Fruit fly (Drosophila melanogaster) whole organism, embryonic: Measurements from ENCODE around the gene CG9886.

Experiments used
- Asciz ChIP-seq: fragments of 200-800 bp; sonication (Bioruptor generic); optimal IDR thresholded peaks from 2 replicates; lab custom pipeline; 2017; ENCODE audit warnings: missing biosample characterization, mild to moderate bottlenecking, missing genetic modification characterization, missing genetic modification reagents
- BEAF-32 ChIP-seq: fragments of 200-800 bp; sonication (Bioruptor generic); optimal IDR thresholded peaks from 3 replicates; lab custom pipeline; 2017; ENCODE audit warnings: missing biosample characterization, missing genetic modification characterization, mild to moderate bottlenecking, moderate library complexity, missing genetic modification reagents
- CG10274 ChIP-seq: fragments of 200-800 bp; sonication (Bioruptor generic); optimal IDR thresholded peaks from 3 replicates; lab custom pipeline; 2017; ENCODE audit warnings: missing biosample characterization, mild to moderate bottlenecking, missing genetic modification characterization
- CG10321 ChIP-seq: fragments of 200-800 bp; sonication (Bioruptor generic); IDR thresholded peaks from 2 replicates; pipeline ENCODE4 v1.3.6; 2022; ENCODE audit warnings: missing biosample characterization, missing genetic modification characterization
- CG11247 ChIP-seq: fragments of 200-800 bp; sonication (Bioruptor generic); IDR thresholded peaks from 2 replicates; pipeline ENCODE4 v1.3.6; 2022; ENCODE audit warnings: missing biosample characterization, missing genetic modification characterization
- CG11504 ChIP-seq: fragments of 200-800 bp; sonication (Bioruptor generic); optimal IDR thresholded peaks from 3 replicates; lab custom pipeline; 2019; ENCODE audit warnings: missing biosample characterization, mild to moderate bottlenecking, missing genetic modification characterization, moderate library complexity
- CG12104 ChIP-seq: fragments of 200-800 bp; sonication (Bioruptor generic); optimal IDR thresholded peaks from 3 replicates; lab custom pipeline; 2016; ENCODE audit warnings: missing biosample characterization, missing genetic modification characterization
- CG12236 ChIP-seq: fragments of 200-800 bp; sonication (Bioruptor generic); optimal IDR thresholded peaks from 2 replicates; lab custom pipeline; 2016; ENCODE audit warnings: missing biosample characterization, missing genetic modification characterization
- CG15601 ChIP-seq: fragments of 200-800 bp; sonication (Bioruptor generic); optimal IDR thresholded peaks from 3 replicates; lab custom pipeline; 2019; ENCODE audit warnings: missing biosample characterization, mild to moderate bottlenecking, missing genetic modification characterization, moderate library complexity
- CG17328 ChIP-seq: fragments of 200-800 bp; sonication (Bioruptor generic); IDR thresholded peaks from 2 replicates; pipeline ENCODE4 v1.3.6; 2022; ENCODE audit warnings: missing biosample characterization, missing genetic modification characterization
- CG17829 ChIP-seq: fragments of 200-800 bp; optimal IDR thresholded peaks from 2 replicates; lab custom pipeline; 2019; ENCODE audit warnings: missing biosample characterization, mild to moderate bottlenecking, missing genetic modification characterization, moderate library complexity
- CG18262 ChIP-seq: fragments of 200-800 bp; optimal IDR thresholded peaks from 3 replicates; lab custom pipeline; 2019; ENCODE audit warnings: missing biosample characterization, mild to moderate bottlenecking, missing genetic modification characterization, moderate library complexity
- CG1832 ChIP-seq: fragments of 200-800 bp; sonication (Bioruptor generic); optimal IDR thresholded peaks from 2 replicates; lab custom pipeline; 2017; ENCODE audit warnings: missing biosample characterization, mild to moderate bottlenecking, missing genetic modification characterization, inconsistent platforms
- CG18619 ChIP-seq: fragments of 200-800 bp; sonication (Bioruptor generic); optimal IDR thresholded peaks from 3 replicates; lab custom pipeline; 2017; ENCODE audit warnings: missing biosample characterization, mild to moderate bottlenecking, missing genetic modification characterization
- CG2875 ChIP-seq: fragments of 200-800 bp; sonication (Bioruptor generic); optimal IDR thresholded peaks from 2 replicates; lab custom pipeline; 2017; ENCODE audit warnings: missing biosample characterization, mild to moderate bottlenecking, missing genetic modification characterization, missing genetic modification reagents
- CG30403 ChIP-seq: fragments of 200-800 bp; sonication (Bioruptor generic); optimal IDR thresholded peaks from 3 replicates; lab custom pipeline; 2016; ENCODE audit warnings: missing biosample characterization, missing genetic modification characterization
- CG31365 ChIP-seq: fragments of 200-800 bp; sonication (Bioruptor generic); optimal IDR thresholded peaks from 2 replicates; lab custom pipeline; 2018; ENCODE audit warnings: missing biosample characterization, mild to moderate bottlenecking, missing genetic modification characterization
- CG42726 ChIP-seq: fragments of 200-800 bp; sonication (Bioruptor generic); IDR thresholded peaks from 2 replicates; pipeline ENCODE4 v1.3.6; 2022; ENCODE audit warnings: missing biosample characterization, missing genetic modification characterization; ENCODE audit not compliant: partially characterized antibody
- CG4328 ChIP-seq: fragments of 200-800 bp; sonication (Bioruptor generic); optimal IDR thresholded peaks from 3 replicates; lab custom pipeline; 2017; ENCODE audit warnings: missing biosample characterization, missing genetic modification reagents, missing genetic modification characterization
- CG6272 ChIP-seq: fragments of 200-800 bp; sonication (Bioruptor generic); IDR thresholded peaks from 2 replicates; pipeline ENCODE4 v1.3.6; 2022; ENCODE audit warnings: missing biosample characterization, missing genetic modification characterization
- CG7271 ChIP-seq: fragments of 200-800 bp; sonication (Bioruptor generic); optimal IDR thresholded peaks from 2 replicates; lab custom pipeline; 2018; ENCODE audit warnings: missing biosample characterization, mild to moderate bottlenecking, missing genetic modification characterization, moderate library complexity
- CG7987 ChIP-seq: fragments of 200-800 bp; sonication (Bioruptor generic); optimal IDR thresholded peaks from 2 replicates; lab custom pipeline; 2018; ENCODE audit warnings: missing biosample characterization, mild to moderate bottlenecking, missing genetic modification characterization, moderate library complexity
- CG9215 ChIP-seq: fragments of 200-800 bp; sonication (Bioruptor generic); IDR thresholded peaks from 2 replicates; pipeline ENCODE4 v1.3.6; 2022; ENCODE audit warnings: missing biosample characterization, missing genetic modification characterization
- CG9876 ChIP-seq: fragments of 200-800 bp; sonication (Bioruptor generic); optimal IDR thresholded peaks from 2 replicates; lab custom pipeline; 2016; ENCODE audit warnings: missing biosample characterization, missing genetic modification characterization
- CoRest ChIP-seq: fragments of 200-800 bp; sonication (Bioruptor generic); optimal IDR thresholded peaks from 3 replicates; lab custom pipeline; 2018; ENCODE audit warnings: missing biosample characterization, mild to moderate bottlenecking, missing genetic modification characterization, moderate library complexity
- Deaf1 ChIP-seq: fragments of 200-800 bp; optimal IDR thresholded peaks from 3 replicates; lab custom pipeline; 2019; ENCODE audit warnings: missing biosample characterization, mild to moderate bottlenecking, missing genetic modification characterization, moderate library complexity
- Doc2 ChIP-seq: fragments of 200-800 bp; sonication (Bioruptor generic); IDR thresholded peaks from 2 replicates; pipeline ENCODE4 v1.3.6; 2022; ENCODE audit warnings: missing biosample characterization, missing genetic modification characterization
- Drgx ChIP-seq: fragments of 200-800 bp; sonication (Bioruptor generic); IDR thresholded peaks from 2 replicates; pipeline ENCODE4 v1.3.6; 2022; ENCODE audit warnings: missing biosample characterization, missing genetic modification characterization
- Hey ChIP-seq: fragments of 200-800 bp; sonication (Bioruptor generic); optimal IDR thresholded peaks from 3 replicates; lab custom pipeline; 2018; ENCODE audit warnings: missing biosample characterization, mild to moderate bottlenecking, missing genetic modification characterization
- Lim3 ChIP-seq: fragments of 200-800 bp; sonication (Bioruptor generic); IDR thresholded peaks from 2 replicates; pipeline ENCODE4 v1.3.6; 2022; ENCODE audit warnings: missing biosample characterization, missing genetic modification characterization
- Med ChIP-seq: fragments of 200-800 bp; sonication (Bioruptor generic); peaks from one replicate; lab custom pipeline; 2016; ENCODE audit warnings: missing biosample characterization, missing genetic modification characterization, mild to moderate bottlenecking, inconsistent platforms, moderate library complexity
- Nf-YB ChIP-seq: fragments of 200-800 bp; sonication (Bioruptor generic); optimal IDR thresholded peaks from 3 replicates; lab custom pipeline; 2019; ENCODE audit warnings: missing biosample characterization, mild to moderate bottlenecking, missing genetic modification characterization, moderate library complexity
- NfI ChIP-seq: fragments of 200-800 bp; sonication (Bioruptor generic); optimal IDR thresholded peaks from 3 replicates; lab custom pipeline; 2018; ENCODE audit warnings: missing biosample characterization, mild to moderate bottlenecking, missing genetic modification characterization, moderate library complexity
- Optix ChIP-seq: fragments of 200-800 bp; sonication (Bioruptor generic); IDR thresholded peaks from 3 replicates; pipeline ENCODE4 v1.3.6; 2022; ENCODE audit warnings: missing biosample characterization, missing genetic modification characterization
- Scr ChIP-seq: fragments of 200-800 bp; sonication (Bioruptor generic); IDR thresholded peaks from 2 replicates; pipeline ENCODE4 v1.3.6; 2022; ENCODE audit warnings: missing biosample characterization, missing genetic modification characterization; ENCODE audit not compliant: partially characterized antibody
- YL-1 ChIP-seq: fragments of 200-800 bp; sonication (Bioruptor generic); optimal IDR thresholded peaks from 3 replicates; lab custom pipeline; 2017; ENCODE audit warnings: missing biosample characterization, mild to moderate bottlenecking, missing genetic modification characterization
- abd-A ChIP-seq: fragments of 200-800 bp; sonication (Bioruptor generic); optimal IDR thresholded peaks from 3 replicates; lab custom pipeline; 2019; ENCODE audit warnings: missing biosample characterization, mild to moderate bottlenecking, missing genetic modification characterization, moderate library complexity
- ac ChIP-seq: fragments of 200-800 bp; sonication (Bioruptor generic); optimal IDR thresholded peaks from 3 replicates; lab custom pipeline; 2017; ENCODE audit warnings: missing biosample characterization, mild to moderate bottlenecking, missing genetic modification characterization
- bcd ChIP-seq: fragments of 200-800 bp; sonication (Bioruptor generic); optimal IDR thresholded peaks from 2 replicates; lab custom pipeline; 2017; ENCODE audit warnings: missing biosample characterization, mild to moderate bottlenecking, missing genetic modification characterization
- btn ChIP-seq: fragments of 200-800 bp; sonication (Bioruptor generic); optimal IDR thresholded peaks from 2 replicates; lab custom pipeline; 2016; ENCODE audit warnings: missing biosample characterization, missing genetic modification characterization
- chm ChIP-seq: fragments of 200-800 bp; sonication (Bioruptor generic); IDR thresholded peaks from 2 replicates; pipeline ENCODE4 v1.3.6; 2022; ENCODE audit warnings: missing biosample characterization, missing genetic modification characterization
- crol ChIP-seq: fragments of 200-800 bp; sonication (Bioruptor generic); IDR thresholded peaks from 2 replicates; pipeline ENCODE4 v1.3.6; 2022; ENCODE audit warnings: missing biosample characterization, missing genetic modification characterization
- dati ChIP-seq: fragments of 200-800 bp; sonication (Bioruptor generic); IDR thresholded peaks from 2 replicates; pipeline ENCODE4 v1.3.6; 2022; ENCODE audit warnings: missing biosample characterization, missing genetic modification characterization
- gcm2 ChIP-seq: fragments of 200-800 bp; sonication (Bioruptor generic); optimal IDR thresholded peaks from 2 replicates; lab custom pipeline; 2016; ENCODE audit warnings: missing biosample characterization, missing genetic modification characterization
- hb ChIP-seq: fragments of 200-800 bp; sonication (Bioruptor generic); IDR thresholded peaks from 3 replicates; pipeline ENCODE4 v1.3.6; 2022; ENCODE audit warnings: missing biosample characterization, missing genetic modification characterization; ENCODE audit not compliant: partially characterized antibody
- jing ChIP-seq: fragments of 200-800 bp; sonication (Bioruptor generic); optimal IDR thresholded peaks from 2 replicates; lab custom pipeline; 2018; ENCODE audit warnings: missing biosample characterization, mild to moderate bottlenecking, missing genetic modification characterization
- nau ChIP-seq: fragments of 200-800 bp; sonication (Bioruptor generic); optimal IDR thresholded peaks from 3 replicates; lab custom pipeline; 2017; ENCODE audit warnings: missing biosample characterization, mild to moderate bottlenecking, missing genetic modification characterization, missing genetic modification reagents
- sna ChIP-seq: fragments of 200-800 bp; sonication (Bioruptor generic); IDR thresholded peaks from 2 replicates; pipeline ENCODE4 v1.3.6; 2022; ENCODE audit warnings: missing biosample characterization, missing genetic modification characterization; ENCODE audit not compliant: partially characterized antibody
- vnd ChIP-seq: fragments of 200-800 bp; sonication (Bioruptor generic); IDR thresholded peaks from 3 replicates; pipeline ENCODE4 v1.3.6; 2022; ENCODE audit warnings: missing biosample characterization, missing genetic modification characterization; ENCODE audit not compliant: partially characterized antibody
- yki ChIP-seq: fragments of >200 bp; optimal IDR thresholded peaks from 3 replicates; lab custom pipeline; 2018

CG9886 gene

dm6 chr2L:2450723-2451379 lies 30.2 kb downstream of the CG9886 start:
- no peak for TF ChIP-seq CG7271
- TF ChIP-seq bcd (GFP tag; lab: Kevin White, UChicago), result no peak
- no peak for TF ChIP-seq nau (GFP tag; lab: Kevin White, UChicago)
- TF ChIP-seq vnd (GFP tag; lab: Robert Waterston, UW), result no peak
- no peak for TF ChIP-seq YL-1 (GFP tag; lab: Kevin White, UChicago)
- TF ChIP-seq CG12104 (GFP tag; lab: Kevin White, UChicago), result no peak
- peak; percentile 13 for TF ChIP-seq abd-A (tag; lab: Kevin White, UChicago)
- TF ChIP-seq CG17829 (tag; lab: Kevin White, UChicago), result no peak
- TF ChIP-seq CG6272 (GFP tag; lab: Robert Waterston, UW), result no peak
- no peak for TF ChIP-seq CG11247
- no peak for TF ChIP-seq CG1832
- no peak for TF ChIP-seq CG9215 (GFP tag; lab: Robert Waterston, UW)
- peak; percentile 40 for TF ChIP-seq jing
- TF ChIP-seq Scr, result peak; percentile 51; the same call in 1 of the 2 replicates
- TF ChIP-seq CG2875 (GFP tag; lab: Kevin White, UChicago), result no peak
- peak; percentile 42; the same call in 1 of the 2 replicates for TF ChIP-seq chm (GFP tag; lab: Robert Waterston, UW)
- TF ChIP-seq CG12236 (GFP tag; lab: Kevin White, UChicago), result no peak
- no peak for TF ChIP-seq CoRest (tag; lab: Kevin White, UChicago)
- no peak for TF ChIP-seq Lim3
- no peak for TF ChIP-seq btn (GFP tag; lab: Kevin White, UChicago)
- no peak for TF ChIP-seq ac (GFP tag; lab: Kevin White, UChicago)
- TF ChIP-seq CG31365, result no peak
- peak; percentile 27 for TF ChIP-seq BEAF-32 (GFP tag; lab: Kevin White, UChicago)
- no peak for TF ChIP-seq crol
- no peak for TF ChIP-seq hb
- 0 out of 2 replicates have a peak, but pooled peaks have one; percentile 38 for TF ChIP-seq sna
- no peak for TF ChIP-seq Hey
- no peak for TF ChIP-seq CG11504 (tag; lab: Kevin White, UChicago)
- TF ChIP-seq CG15601 (tag; lab: Kevin White, UChicago), result no peak
- no peak for TF ChIP-seq Doc2 (GFP tag; lab: Robert Waterston, UW)
- no peak for TF ChIP-seq CG4328
- peak; percentile 83 for TF ChIP-seq yki (lab: Kevin White, UChicago)
- peak; percentile 98 for TF ChIP-seq Deaf1 (tag; lab: Kevin White, UChicago)
- no peak for TF ChIP-seq NfI (GFP tag; lab: Kevin White, UChicago)
- peak; percentile 41; the same call in 1 of the 2 replicates for TF ChIP-seq Drgx (GFP tag; lab: Robert Waterston, UW)
- TF ChIP-seq gcm2, result no peak
- no peak; the same call in 1 of the 2 replicates for TF ChIP-seq CG42726 (GFP tag; lab: Robert Waterston, UW)
- no peak for TF ChIP-seq CG10321
- no peak for TF ChIP-seq CG17328 (GFP tag; lab: Robert Waterston, UW)
- no peak for TF ChIP-seq CG18262 (tag; lab: Kevin White, UChicago)
- no peak for TF ChIP-seq CG10274 (GFP tag; lab: Kevin White, UChicago)
- TF ChIP-seq CG18619 (GFP tag; lab: Kevin White, UChicago), result no peak
- no peak for TF ChIP-seq dati (GFP tag; lab: Robert Waterston, UW)
- peak; percentile 87 for TF ChIP-seq Med (GFP tag; lab: Kevin White, UChicago)
- no peak for TF ChIP-seq CG30403
- TF ChIP-seq Nf-YB (GFP tag; lab: Kevin White, UChicago), result peak; percentile 77
- TF ChIP-seq Optix (GFP tag; lab: Robert Waterston, UW), result no peak
- TF ChIP-seq CG7987 (GFP tag; lab: Kevin White, UChicago), result peak; percentile 3
- no peak for TF ChIP-seq CG9876 (GFP tag; lab: Kevin White, UChicago)
- no peak for TF ChIP-seq Asciz (GFP tag; lab: Kevin White, UChicago)
